Worm (Caenorhabditis elegans) whole organism, mixed stage, embryonic: ENCODE measurements around the gene srh-125.

Experiments
- M03D4.4 ChIP-seq: sonication (generic microtip); optimal IDR thresholded peaks from 2 replicates; lab custom pipeline; 2017; ENCODE audit warnings: mild to moderate bottlenecking, missing genetic modification characterization, missing compliant biosample characterization
- ces-1 ChIP-seq: fragments of 150-350 bp; optimal IDR thresholded peaks from 2 replicates; lab custom pipeline; 2014; ENCODE audit warnings: missing biosample characterization, missing genetic modification reagents, missing genetic modification characterization
- lsy-2 ChIP-seq: fragments of 150-350 bp; optimal IDR thresholded peaks from 2 replicates; lab custom pipeline; 2014; ENCODE audit warnings: missing biosample characterization, missing genetic modification characterization
- nhr-28 ChIP-seq: fragments of 150-350 bp; optimal IDR thresholded peaks from 2 replicates; lab custom pipeline; 2014; ENCODE audit warnings: missing biosample characterization, missing genetic modification characterization
- unc-120 ChIP-seq: sonication (generic microtip); optimal IDR thresholded peaks from 2 replicates; lab custom pipeline; 2017; ENCODE audit warnings: missing genetic modification characterization, missing compliant biosample characterization; ENCODE audit not compliant: poor library complexity, severe bottlenecking
- unc-62 ChIP-seq: fragments of 150-350 bp; optimal IDR thresholded peaks from 2 replicates; lab custom pipeline; 2014; ENCODE audit warnings: missing biosample characterization, missing genetic modification reagents, missing genetic modification characterization
- zip-8 ChIP-seq: fragments of 150-350 bp; optimal IDR thresholded peaks from 2 replicates; lab custom pipeline; 2014; ENCODE audit warnings: missing biosample characterization, missing genetic modification characterization

DNA sequence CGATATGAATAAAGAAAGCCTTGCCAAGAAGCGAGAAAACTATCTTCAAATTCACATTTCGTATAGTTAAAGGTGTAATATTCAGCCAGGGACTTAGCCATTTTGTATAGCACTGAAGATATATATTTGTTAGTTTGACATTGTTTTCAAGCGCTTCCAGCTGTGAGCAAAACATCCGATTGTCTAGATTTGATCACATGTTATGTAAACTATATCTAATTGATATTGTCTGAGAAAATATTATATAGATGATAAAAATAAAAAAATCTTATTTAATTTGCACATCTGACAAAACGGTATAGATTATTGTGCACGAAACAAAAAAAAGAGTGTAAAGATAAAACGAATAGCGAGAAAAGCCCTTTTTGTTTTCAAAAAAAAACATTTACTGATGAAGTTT lies 12.0 kb downstream of the srh-125 start, which contains the start of gene srh-89:
- no peak for TF ChIP-seq M03D4.4 (tag; lab: Kevin White, UChicago)
- no peak for TF ChIP-seq ces-1 (GFP tag; lab: Kevin White, UChicago)
- no peak for TF ChIP-seq zip-8 (tag; lab: Kevin White, UChicago)
- no peak for TF ChIP-seq lsy-2
- TF ChIP-seq unc-62: no peak
- no peak for TF ChIP-seq nhr-28 (tag; lab: Kevin White, UChicago)
- no peak for TF ChIP-seq unc-120 (tag; lab: Kevin White, UChicago)
